Fruit fly (Drosophila melanogaster): Measurements from ENCODE around the gene Best3.

dm6 chr3L:15304224-15305035 lies 1.8 kb upstream of the Best3 start, which contains the start of gene CG7255:
- TF ChIP-seq CG8478 (optimal IDR thresholded peaks at IDR 0.05) (no peak), CTCF (optimal IDR thresholded peaks at IDR 0.05) (no peak)

All from S2 (cell line).